Fruit fly (Drosophila melanogaster) whole organism, embryonic: ENCODE measurements at regions not wholly inside any gene's neighbourhood (a gene's known extent, or its start where the extent isn't known, plus 50 kb on each side); places are given as distances from the start of the nearest gene placed in this dataset.
A peak's percentile ranks its signal among the peaks of the same experiment; 100 is the strongest.

Experiments
- Aef1 ChIP-seq: fragments of 200-800 bp; sonication (Bioruptor generic); IDR thresholded peaks from 3 replicates; pipeline ENCODE4 v1.3.6; 2022; ENCODE audit warnings: missing biosample characterization, missing genetic modification characterization
- CG10147 ChIP-seq: fragments of 200-800 bp; sonication (Bioruptor generic); optimal IDR thresholded peaks from 2 replicates; lab custom pipeline; 2019; ENCODE audit warnings: missing biosample characterization, mild to moderate bottlenecking, missing genetic modification characterization, moderate library complexity
- CG10959 ChIP-seq: fragments of 200-800 bp; sonication (Bioruptor generic); IDR thresholded peaks from 2 replicates; pipeline ENCODE4 v1.3.6; 2022; ENCODE audit warnings: missing biosample characterization, missing genetic modification characterization
- CG11247 ChIP-seq: fragments of 200-800 bp; sonication (Bioruptor generic); IDR thresholded peaks from 2 replicates; pipeline ENCODE4 v1.3.6; 2022; ENCODE audit warnings: missing biosample characterization, missing genetic modification characterization
- CG11456 ChIP-seq: fragments of 200-800 bp; sonication (Bioruptor generic); IDR thresholded peaks from 3 replicates; pipeline ENCODE4 v1.3.6; 2022; ENCODE audit warnings: missing biosample characterization, missing genetic modification characterization
- CG14667 ChIP-seq: fragments of 200-800 bp; sonication (Bioruptor generic); IDR thresholded peaks from 2 replicates; pipeline ENCODE4 v1.3.6; 2022; ENCODE audit warnings: missing biosample characterization, missing genetic modification characterization
- CG17912 ChIP-seq: fragments of 200-800 bp; sonication (Bioruptor generic); optimal IDR thresholded peaks from 2 replicates; lab custom pipeline; 2018; ENCODE audit warnings: missing biosample characterization, mild to moderate bottlenecking, missing genetic modification characterization
- CG32772 ChIP-seq: fragments of 200-800 bp; sonication (Bioruptor generic); IDR thresholded peaks from 2 replicates; pipeline ENCODE4 v1.3.6; 2022; ENCODE audit warnings: missing biosample characterization, missing genetic modification characterization
- CG4404 ChIP-seq: fragments of 200-800 bp; sonication (Bioruptor generic); IDR thresholded peaks from 2 replicates; pipeline ENCODE4 v1.3.6; 2022; ENCODE audit warnings: missing biosample characterization, missing genetic modification characterization
- CG6175 ChIP-seq: fragments of 200-800 bp; sonication (Bioruptor generic); IDR thresholded peaks from 3 replicates; pipeline ENCODE4 v1.3.6; 2022; ENCODE audit warnings: missing biosample characterization, missing genetic modification characterization
- CG6272 ChIP-seq: fragments of 200-800 bp; sonication (Bioruptor generic); IDR thresholded peaks from 2 replicates; pipeline ENCODE4 v1.3.6; 2022; ENCODE audit warnings: missing biosample characterization, missing genetic modification characterization
- CG6689 ChIP-seq: fragments of 200-800 bp; sonication (Bioruptor generic); IDR thresholded peaks from 2 replicates; pipeline ENCODE4 v1.3.6; 2022; ENCODE audit warnings: missing biosample characterization, missing genetic modification characterization
- CG8765 ChIP-seq: fragments of 200-800 bp; sonication (Bioruptor generic); IDR thresholded peaks from 2 replicates; pipeline ENCODE4 v1.3.6; 2022; ENCODE audit warnings: missing biosample characterization, missing genetic modification characterization
- CG9215 ChIP-seq: fragments of 200-800 bp; sonication (Bioruptor generic); IDR thresholded peaks from 2 replicates; pipeline ENCODE4 v1.3.6; 2022; ENCODE audit warnings: missing biosample characterization, missing genetic modification characterization
- CG9932 ChIP-seq: fragments of 200-800 bp; sonication (Bioruptor generic); IDR thresholded peaks from 2 replicates; pipeline ENCODE4 v1.3.6; 2022; ENCODE audit warnings: missing biosample characterization, missing genetic modification characterization
- Dref ChIP-seq: fragments of 200-800 bp; sonication (Bioruptor generic); IDR thresholded peaks from 2 replicates; pipeline ENCODE4 v1.3.6; 2022; ENCODE audit warnings: missing biosample characterization, missing genetic modification characterization
- E2f1 ChIP-seq: fragments of 200-800 bp; sonication (Bioruptor generic); IDR thresholded peaks from 2 replicates; pipeline ENCODE4 v1.3.6; 2022; ENCODE audit warnings: missing biosample characterization, missing genetic modification characterization
- Gsc ChIP-seq: fragments of 200-800 bp; sonication (Bioruptor generic); IDR thresholded peaks from 2 replicates; pipeline ENCODE4 v1.3.6; 2022; ENCODE audit warnings: missing biosample characterization, missing genetic modification characterization
- Gug ChIP-seq: fragments of 200-800 bp; sonication (Bioruptor generic); IDR thresholded peaks from 4 replicates; pipeline ENCODE4 v1.3.6; 2022; ENCODE audit warnings: missing biosample characterization, missing genetic modification characterization
- H15 ChIP-seq: fragments of 200-800 bp; sonication (Bioruptor generic); IDR thresholded peaks from 3 replicates; pipeline ENCODE4 v1.3.6; 2022; ENCODE audit warnings: missing biosample characterization, missing genetic modification characterization
- Lim3 ChIP-seq: fragments of 200-800 bp; sonication (Bioruptor generic); IDR thresholded peaks from 2 replicates; pipeline ENCODE4 v1.3.6; 2022; ENCODE audit warnings: missing biosample characterization, missing genetic modification characterization
- Mrtf ChIP-seq: fragments of 200-800 bp; sonication (Bioruptor generic); IDR thresholded peaks from 3 replicates; pipeline ENCODE4 v1.3.6; 2022; ENCODE audit warnings: missing biosample characterization, missing genetic modification characterization
- NFAT ChIP-seq: fragments of 200-800 bp; sonication (Bioruptor generic); IDR thresholded peaks from 2 replicates; pipeline ENCODE4 v1.3.6; 2022; ENCODE audit warnings: missing biosample characterization, missing genetic modification characterization
- Ptx1 ChIP-seq: fragments of 200-800 bp; sonication (Bioruptor generic); IDR thresholded peaks from 2 replicates; pipeline ENCODE4 v1.3.6; 2022; ENCODE audit warnings: missing biosample characterization, missing genetic modification characterization
- Rx ChIP-seq: fragments of 200-800 bp; sonication (Bioruptor generic); IDR thresholded peaks from 2 replicates; pipeline ENCODE4 v1.3.6; 2022; ENCODE audit warnings: missing biosample characterization, missing genetic modification characterization
- aop ChIP-seq: fragments of 200-800 bp; sonication (Bioruptor generic); IDR thresholded peaks from 2 replicates; pipeline ENCODE4 v1.3.6; 2022; ENCODE audit warnings: missing biosample characterization, missing genetic modification characterization
- ara ChIP-seq: fragments of 200-800 bp; sonication (Bioruptor generic); IDR thresholded peaks from 2 replicates; pipeline ENCODE4 v1.3.6; 2022; ENCODE audit warnings: missing biosample characterization, missing genetic modification characterization
- ase ChIP-seq: fragments of 200-800 bp; sonication (Bioruptor generic); IDR thresholded peaks from 3 replicates; pipeline ENCODE4 v1.3.6; 2022; ENCODE audit warnings: missing biosample characterization, missing genetic modification characterization
- bigmax ChIP-seq: fragments of 200-800 bp; sonication (Bioruptor generic); optimal IDR thresholded peaks from 2 replicates; lab custom pipeline; 2018; ENCODE audit warnings: missing biosample characterization, mild to moderate bottlenecking, missing genetic modification characterization
- dan ChIP-seq: fragments of 200-800 bp; sonication (Bioruptor generic); IDR thresholded peaks from 2 replicates; pipeline ENCODE4 v1.3.6; 2022; ENCODE audit warnings: missing biosample characterization, missing genetic modification characterization
- dimm ChIP-seq: fragments of 200-800 bp; sonication (Bioruptor generic); IDR thresholded peaks from 2 replicates; pipeline ENCODE4 v1.3.6; 2022; ENCODE audit warnings: missing biosample characterization, missing genetic modification characterization
- dysf ChIP-seq: fragments of 200-800 bp; sonication (Bioruptor generic); IDR thresholded peaks from 3 replicates; pipeline ENCODE4 v1.3.6; 2022; ENCODE audit warnings: missing biosample characterization, missing genetic modification characterization
- jigr1 ChIP-seq: fragments of 200-800 bp; sonication (Bioruptor generic); IDR thresholded peaks from 3 replicates; pipeline ENCODE4 v1.3.6; 2022; ENCODE audit warnings: missing biosample characterization, missing genetic modification characterization
- jing ChIP-seq: fragments of 200-800 bp; sonication (Bioruptor generic); optimal IDR thresholded peaks from 2 replicates; lab custom pipeline; 2018; ENCODE audit warnings: missing biosample characterization, mild to moderate bottlenecking, missing genetic modification characterization
- sisA ChIP-seq: fragments of 200-800 bp; sonication (Bioruptor generic); IDR thresholded peaks from 2 replicates; pipeline ENCODE4 v1.3.6; 2022; ENCODE audit warnings: missing biosample characterization, missing genetic modification characterization
- so ChIP-seq: fragments of 200-800 bp; sonication (Bioruptor generic); IDR thresholded peaks from 3 replicates; pipeline ENCODE4 v1.3.6; 2022; ENCODE audit warnings: missing biosample characterization, missing genetic modification characterization
- ssp ChIP-seq: fragments of 200-800 bp; sonication (Bioruptor generic); IDR thresholded peaks from 2 replicates; pipeline ENCODE4 v1.3.6; 2022; ENCODE audit warnings: missing biosample characterization, missing genetic modification characterization
- ttk ChIP-seq: fragments of 200-800 bp; sonication (Bioruptor generic); IDR thresholded peaks from 2 replicates; pipeline ENCODE4 v2.1.2; 2022; ENCODE audit warnings: missing biosample characterization, missing genetic modification characterization
- zen2 ChIP-seq: fragments of 200-800 bp; sonication (Bioruptor generic); IDR thresholded peaks from 3 replicates; pipeline ENCODE4 v1.3.6; 2022; ENCODE audit warnings: missing biosample characterization, missing genetic modification characterization; ENCODE audit not compliant: partially characterized antibody

DNA sequence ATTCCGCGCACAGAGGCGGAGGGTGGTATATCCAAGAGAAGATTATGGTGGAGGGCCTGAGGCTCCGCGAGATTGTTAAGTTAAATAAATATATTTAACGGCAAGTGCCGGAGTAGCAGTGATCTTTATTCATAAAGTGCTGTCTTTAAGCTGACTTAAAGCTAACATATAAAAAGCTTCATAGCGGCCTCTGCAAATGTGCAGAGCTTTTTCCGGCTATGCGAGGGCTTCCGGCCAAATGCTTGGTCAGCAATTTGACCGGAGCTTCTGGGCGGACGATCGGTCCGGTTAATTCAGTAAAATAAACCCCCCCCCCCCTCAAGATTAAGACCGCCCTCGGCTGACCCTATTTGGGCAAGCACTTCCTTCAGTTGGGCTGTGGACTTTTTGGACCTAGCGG is 134.8 kb upstream of the DIP1 start:
- TF ChIP-seq Mrtf (GFP tag; lab: Robert Waterston, UW) (peak; percentile 52; the same call in 1 of the 3 replicates), CG9215 (GFP tag; lab: Robert Waterston, UW) (peak; percentile 54), dan (GFP tag; lab: Robert Waterston, UW) (peak; percentile 61), CG9932 (GFP tag; lab: Robert Waterston, UW) (peak; percentile 39; the same call in 1 of the 2 replicates), CG14667 (GFP tag; lab: Robert Waterston, UW) (0 out of 2 replicates have a peak, but pooled peaks have one; percentile 14), bigmax (GFP tag; lab: Kevin White, UChicago) (no peak), CG6689 (GFP tag; lab: Robert Waterston, UW) (0 out of 2 replicates have a peak, but pooled peaks have one; percentile 11), E2f1 (GFP tag; lab: Robert Waterston, UW) (no peak), CG6175 (GFP tag; lab: Robert Waterston, UW) (peak; percentile 63; the same call in 1 of the 3 replicates), CG17912 (GFP tag; lab: Kevin White, UChicago) (no peak), ssp (peak; percentile 32), jing (no peak), Gsc (peak; percentile 54), Lim3 (GFP tag; lab: Robert Waterston, UW) (peak; percentile 35; the same call in 1 of the 2 replicates), jigr1 (GFP tag; lab: Robert Waterston, UW) (peak; percentile 63; the same call in 1 of the 3 replicates), CG10147 (no peak), CG4404 (GFP tag; lab: Robert Waterston, UW) (peak; percentile 28; the same call in 1 of the 2 replicates)
- TF ChIP-seq, all 482 proteins: peak for 12

DNA sequence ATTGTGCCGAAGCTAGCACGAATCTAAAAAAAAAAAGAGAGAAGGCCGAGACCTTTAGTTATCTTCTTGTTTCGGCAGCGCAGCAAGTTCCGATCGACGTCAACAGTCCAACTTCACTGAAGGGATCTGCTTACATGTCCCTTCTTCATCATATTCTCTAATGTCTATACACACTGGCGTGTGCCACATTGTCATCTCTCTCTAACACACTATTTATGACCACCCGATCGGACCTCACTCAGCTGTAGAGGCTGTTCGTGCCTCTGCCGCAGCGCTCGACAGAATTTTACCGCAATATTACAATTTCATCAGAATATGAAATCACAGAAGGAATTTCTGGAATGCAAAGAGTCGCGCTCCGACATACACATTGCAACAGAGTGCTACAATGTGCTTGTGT is 134.0 kb upstream of the DIP1 start:
- TF ChIP-seq ara (GFP tag; lab: Robert Waterston, UW) (peak; percentile 21; the same call in 1 of the 2 replicates), jigr1 (GFP tag; lab: Robert Waterston, UW) (0 out of 3 replicates have a peak, but pooled peaks have one; percentile 61), CG4404 (GFP tag; lab: Robert Waterston, UW) (0 out of 2 replicates have a peak, but pooled peaks have one; percentile 15), Gsc (peak; percentile 58; the same call in 1 of the 2 replicates)
- TF ChIP-seq, all 482 proteins: peak for 4; not testable (repeated sequence) for 478

DNA sequence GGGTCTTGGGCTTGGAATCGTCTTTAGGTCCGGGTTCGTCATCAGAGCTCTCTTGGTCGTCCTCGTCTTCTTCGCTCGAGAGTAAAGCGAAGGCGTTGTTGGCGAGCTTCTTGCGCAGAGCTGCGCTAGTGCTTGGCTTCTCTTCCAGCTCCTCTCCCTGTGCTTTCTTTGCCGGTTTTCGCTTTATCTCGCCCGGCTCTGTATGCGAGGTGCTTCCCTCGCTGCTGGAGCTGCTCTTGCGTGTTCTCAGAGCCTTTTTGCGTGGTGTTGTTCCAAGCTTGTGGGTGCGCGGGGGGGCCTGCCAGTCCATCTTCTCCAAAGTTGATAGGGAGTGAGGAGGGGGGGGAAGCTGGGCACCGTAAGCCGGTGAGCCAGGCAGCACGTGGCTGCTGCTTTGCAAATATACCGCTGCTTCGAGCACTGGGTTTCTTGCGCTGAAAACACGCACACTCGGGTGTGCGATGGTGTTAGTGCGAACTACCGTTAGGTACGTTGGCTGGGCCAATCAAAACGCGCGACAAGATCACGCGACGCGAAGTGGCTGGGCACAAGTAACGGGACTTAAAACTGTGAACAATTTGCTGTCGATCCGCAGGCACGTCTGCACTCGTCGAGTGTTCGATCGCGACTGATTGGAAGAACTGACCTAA is 85.3 kb upstream of the DIP1 start:
- TF ChIP-seq aop: 0 out of 2 replicates have a peak, but pooled peaks have one; percentile 19
- TF ChIP-seq Gsc: peak; percentile 67; the same call in 1 of the 2 replicates
- TF ChIP-seq CG8765: peak; percentile 87
- TF ChIP-seq CG32772 (GFP tag; lab: Robert Waterston, UW): 0 out of 2 replicates have a peak, but pooled peaks have one; percentile 26
- TF ChIP-seq Mrtf (GFP tag; lab: Robert Waterston, UW): peak; percentile 65; the same call in 2 of the 3 replicates
- TF ChIP-seq dan (GFP tag; lab: Robert Waterston, UW): peak; percentile 52; the same call in 1 of the 2 replicates
- TF ChIP-seq Gug: peak; percentile 14; the same call in 2 of the 4 replicates
- TF ChIP-seq dimm (GFP tag; lab: Robert Waterston, UW): peak; percentile 63
- peak; percentile 65; the same call in 1 of the 2 replicates for TF ChIP-seq CG11247 (GFP tag; lab: Robert Waterston, UW)
- TF ChIP-seq CG9932 (GFP tag; lab: Robert Waterston, UW): peak; percentile 37
- TF ChIP-seq Dref (GFP tag; lab: Robert Waterston, UW): peak; percentile 51
- TF ChIP-seq CG14667 (GFP tag; lab: Robert Waterston, UW): peak; percentile 80; the same call in 1 of the 2 replicates
- TF ChIP-seq CG6272 (GFP tag; lab: Robert Waterston, UW): 0 out of 2 replicates have a peak, but pooled peaks have one; percentile 14
- 0 out of 3 replicates have a peak, but pooled peaks have one; percentile 31 for TF ChIP-seq H15 (GFP tag; lab: Robert Waterston, UW)
- 0 out of 2 replicates have a peak, but pooled peaks have one; percentile 28 for TF ChIP-seq Ptx1
- TF ChIP-seq CG10959 (GFP tag; lab: Robert Waterston, UW): peak; percentile 67
- TF ChIP-seq CG9215 (GFP tag; lab: Robert Waterston, UW): 0 out of 2 replicates have a peak, but pooled peaks have one; percentile 12
- peak; percentile 33; the same call in 1 of the 3 replicates for TF ChIP-seq ase (GFP tag; lab: Robert Waterston, UW)
- TF ChIP-seq Aef1 (GFP tag; lab: Robert Waterston, UW): peak; percentile 24; the same call in 1 of the 3 replicates
- TF ChIP-seq dysf (GFP tag; lab: Robert Waterston, UW): peak; percentile 24; the same call in 1 of the 3 replicates
- TF ChIP-seq CG6175 (GFP tag; lab: Robert Waterston, UW): 0 out of 3 replicates have a peak, but pooled peaks have one; percentile 22
- peak; percentile 87 for TF ChIP-seq CG11456 (GFP tag; lab: Robert Waterston, UW)
- TF ChIP-seq so (GFP tag; lab: Robert Waterston, UW): peak; percentile 29; the same call in 1 of the 3 replicates
- TF ChIP-seq zen2 (GFP tag; lab: Robert Waterston, UW): peak; percentile 8; the same call in 1 of the 3 replicates
- TF ChIP-seq sisA (GFP tag; lab: Robert Waterston, UW): peak; percentile 59
- 0 out of 2 replicates have a peak, but pooled peaks have one; percentile 23 for TF ChIP-seq Rx (GFP tag; lab: Robert Waterston, UW)
- TF ChIP-seq ttk (GFP tag; lab: Robert Waterston, UW): peak; percentile 49; the same call in 1 of the 2 replicates
- peak; percentile 85 for TF ChIP-seq NFAT
